Fruit fly (Drosophila melanogaster): Measurements from ENCODE around the gene Polr2J.

The Polr2J gene

DNA sequence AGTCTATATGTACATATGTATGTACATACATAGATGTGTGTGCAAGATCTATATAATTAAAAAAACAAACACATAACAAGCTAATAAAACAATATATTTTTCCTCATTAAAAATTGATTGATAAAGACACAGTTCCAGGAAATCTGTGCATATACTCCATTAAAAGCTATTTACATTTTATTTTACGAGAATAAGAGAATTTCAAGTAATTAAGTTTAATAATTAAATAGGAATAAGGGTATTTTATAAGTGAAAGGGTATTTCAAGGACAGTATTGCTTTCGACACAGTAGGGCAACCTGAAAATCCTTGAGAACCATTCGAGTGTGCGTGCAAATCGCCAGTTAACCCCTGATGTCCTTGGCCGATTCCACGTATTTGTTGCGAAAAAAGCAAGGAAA is 42.4 kb upstream of the Polr2J start, which contains the start of gene CG5050:
Gene CG5050 (plus strand): TSS at position 301 of the 400 bp plus-strand sequence.
- no peak for TF ChIP-seq BEAF-32 (GFP tag; optimal IDR thresholded peaks at IDR 0.05)
- TF ChIP-seq Hr51 (GFP tag; optimal IDR thresholded peaks at IDR 0.05), result no peak

DNA sequence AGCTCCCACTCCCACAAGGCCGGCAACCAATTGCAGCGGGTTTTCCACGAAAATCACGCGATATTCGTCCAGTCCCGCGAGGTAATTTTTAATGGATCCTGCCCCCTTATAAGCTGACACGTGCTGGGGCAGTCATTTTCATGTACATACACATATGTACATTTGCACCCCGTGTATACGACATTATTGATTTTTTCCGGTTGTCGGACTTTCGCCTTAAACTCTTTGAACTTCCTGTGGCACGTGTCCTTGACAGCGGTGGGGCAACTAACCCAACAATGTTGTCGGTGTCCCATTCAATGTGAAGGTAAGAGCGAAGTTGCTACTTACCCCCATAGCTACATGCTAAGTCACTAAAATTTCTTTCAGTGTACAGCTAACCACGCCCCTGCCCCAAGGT is 41.9 kb upstream of the Polr2J start:
- no peak for TF ChIP-seq vnd (GFP tag; IDR thresholded peaks at IDR 0.05; ENCODE audit: partially characterized antibody)
- peak; percentile 50 for TF ChIP-seq sens (GFP tag)
- peak; percentile 38 for TF ChIP-seq cwo (GFP tag; optimal IDR thresholded peaks at IDR 0.05)
- no peak for TF ChIP-seq CG18476 (GFP tag; optimal IDR thresholded peaks at IDR 0.05)
- TF ChIP-seq Hey (tag; optimal IDR thresholded peaks at IDR 0.05), result peak; percentile 92

DNA sequence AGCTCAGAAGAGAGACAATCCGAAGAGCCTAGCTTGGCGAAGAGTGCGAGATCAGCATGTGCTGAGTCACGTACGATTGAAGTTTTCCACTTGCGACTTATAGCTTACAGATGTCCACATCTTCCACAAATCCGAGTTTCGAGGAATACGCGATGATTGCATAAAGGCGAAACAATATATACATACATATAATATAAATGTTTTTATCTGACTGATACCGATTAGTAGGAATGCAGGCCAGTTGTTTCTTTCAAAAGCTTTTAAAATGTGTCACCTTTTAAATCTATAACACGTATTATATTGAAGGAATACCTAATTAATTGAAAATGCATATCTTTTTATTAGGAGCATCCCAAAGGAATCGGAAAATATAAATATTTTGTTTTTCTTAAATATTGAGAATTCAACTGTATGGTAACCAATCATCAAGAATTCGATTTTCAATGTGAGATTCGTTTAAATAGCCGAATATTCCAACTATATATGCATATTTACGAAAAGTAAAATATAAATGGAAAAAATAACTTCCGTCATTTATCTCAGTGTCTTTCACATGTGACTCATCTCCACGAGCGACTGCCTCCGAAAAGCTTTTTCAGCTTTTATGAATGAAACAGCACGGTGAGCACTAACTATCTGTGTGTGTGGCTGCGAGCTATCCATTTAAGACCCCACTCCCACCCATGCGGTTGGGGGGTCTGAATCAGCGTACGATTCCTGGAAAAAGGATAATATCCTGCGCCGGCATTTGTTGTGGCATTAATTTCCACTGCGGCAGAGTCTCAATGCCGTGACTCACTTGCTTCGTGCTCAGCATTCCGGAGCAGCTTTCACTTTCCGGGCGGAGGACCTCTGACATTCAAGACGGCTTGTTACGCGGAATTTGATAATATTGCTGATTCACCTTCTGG is 40.6 kb upstream of the Polr2J start:
- peak; percentile 18 for TF ChIP-seq Fer2 (tag; optimal IDR thresholded peaks at IDR 0.05)
- peak; percentile 70 for TF ChIP-seq CG13424 (tag; optimal IDR thresholded peaks at IDR 0.05)
- no peak for TF ChIP-seq Ets97D (GFP tag; optimal IDR thresholded peaks at IDR 0.05)
- TF ChIP-seq CG43689 (GFP tag; IDR thresholded peaks at IDR 0.05), result no peak
- no peak for TF ChIP-seq CG16815 (GFP tag; optimal IDR thresholded peaks at IDR 0.05)
- TF ChIP-seq fru (optimal IDR thresholded peaks at IDR 0.05), result no peak
- TF ChIP-seq Bgb (GFP tag; IDR thresholded peaks at IDR 0.05; ENCODE audit: partially characterized antibody), result no peak
- peak; percentile 65 for TF ChIP-seq lilli (GFP tag; optimal IDR thresholded peaks at IDR 0.05)
- TF ChIP-seq CG8944 (GFP tag; optimal IDR thresholded peaks at IDR 0.05), result no peak
- peak; percentile 69 for TF ChIP-seq Dek (tag; optimal IDR thresholded peaks at IDR 0.05)
- no peak for TF ChIP-seq CG9876 (GFP tag; optimal IDR thresholded peaks at IDR 0.05)
- peak; percentile 20 for TF ChIP-seq CG11723 (GFP tag; optimal IDR thresholded peaks at IDR 0.05)
- no peak for TF ChIP-seq fd64A (GFP tag; optimal IDR thresholded peaks at IDR 0.05)
- no peak for TF ChIP-seq sc (optimal IDR thresholded peaks at IDR 0.05)
- TF ChIP-seq sc (GFP tag; optimal IDR thresholded peaks at IDR 0.05), result peak; percentile 28
- peak; percentile 17 for TF ChIP-seq Six4 (GFP tag; optimal IDR thresholded peaks at IDR 0.05)
- TF ChIP-seq CG33557 (GFP tag; optimal IDR thresholded peaks at IDR 0.05), result no peak
- TF ChIP-seq CG18764 (GFP tag; optimal IDR thresholded peaks at IDR 0.05), result no peak
- TF ChIP-seq CG10321 (GFP tag; IDR thresholded peaks at IDR 0.05), result no peak
- TF ChIP-seq jigr1 (GFP tag; IDR thresholded peaks at IDR 0.05), result no peak
- no peak for TF ChIP-seq NC2β (GFP tag; optimal IDR thresholded peaks at IDR 0.05)
- no peak for TF ChIP-seq CG16863 (GFP tag; optimal IDR thresholded peaks at IDR 0.05)
- TF ChIP-seq Side (GFP tag; optimal IDR thresholded peaks at IDR 0.05), result peak; percentile 24
- TF ChIP-seq mirr (GFP tag; optimal IDR thresholded peaks at IDR 0.05), result no peak
- no peak for TF ChIP-seq YL-1 (GFP tag; optimal IDR thresholded peaks at IDR 0.05)
- TF ChIP-seq CG6254 (GFP tag; optimal IDR thresholded peaks at IDR 0.05), result no peak
- peak; percentile 48; the same call in 1 of the 2 replicates for TF ChIP-seq Xrp1 (GFP tag; IDR thresholded peaks at IDR 0.05)
- no peak; the same call in 1 of the 2 replicates for TF ChIP-seq CG11247 (GFP tag; IDR thresholded peaks at IDR 0.05)
- peak; percentile 50 for TF ChIP-seq BtbVII (GFP tag; optimal IDR thresholded peaks at IDR 0.05)
- TF ChIP-seq Dbx (GFP tag; IDR thresholded peaks at IDR 0.05), result 0 out of 3 replicates have a peak, but pooled peaks have one; percentile 52
- no peak for TF ChIP-seq CG1647 (GFP tag; optimal IDR thresholded peaks at IDR 0.05)
- no peak; the same call in 2 of the 3 replicates for TF ChIP-seq B-H1 (GFP tag; IDR thresholded peaks at IDR 0.05)
- TF ChIP-seq CG10543 (GFP tag; optimal IDR thresholded peaks at IDR 0.05), result no peak
- TF ChIP-seq Sry-β (GFP tag; optimal IDR thresholded peaks at IDR 0.05), result no peak
- no peak for TF ChIP-seq CG6654 (GFP tag; optimal IDR thresholded peaks at IDR 0.05)
- no peak for TF ChIP-seq kni (GFP tag; optimal IDR thresholded peaks at IDR 0.05)
- TF ChIP-seq sens (GFP tag), result peak; percentile 90
- TF ChIP-seq CG7357 (GFP tag; IDR thresholded peaks at IDR 0.05), result no peak
- TF ChIP-seq ken (GFP tag; IDR thresholded peaks at IDR 0.05), result peak; percentile 46; the same call in 1 of the 3 replicates
